Fruit fly (Drosophila melanogaster): ENCODE results near the gene Ada3.

The Ada3 gene

dm6 chrX:18136059-18136458 lies 50.5 kb downstream of the Ada3 start (continued):
- TF ChIP-seq Drgx (GFP tag; IDR thresholded peaks at IDR 0.05), result peak; percentile 64
- peak; percentile 2 for TF ChIP-seq ind (GFP tag; optimal IDR thresholded peaks at IDR 0.05)
- peak; percentile 15 for TF ChIP-seq Oli (tag; optimal IDR thresholded peaks at IDR 0.05)
- TF ChIP-seq CG14441 (GFP tag; IDR thresholded peaks at IDR 0.05), result peak; percentile 37; the same call in 1 of the 2 replicates
- TF ChIP-seq zf30C (GFP tag; optimal IDR thresholded peaks at IDR 0.05), result no peak
- no peak for TF ChIP-seq ftz-f1 (GFP tag; optimal IDR thresholded peaks at IDR 0.05)
- TF ChIP-seq CG9609 (GFP tag; optimal IDR thresholded peaks at IDR 0.05), result peak; percentile 11
- peak; percentile 26 for TF ChIP-seq Sox102F (GFP tag; optimal IDR thresholded peaks at IDR 0.05)
- TF ChIP-seq vvl (GFP tag; IDR thresholded peaks at IDR 0.05), result no peak
- no peak for TF ChIP-seq usp (GFP tag; optimal IDR thresholded peaks at IDR 0.05)
- 0 out of 2 replicates have a peak, but pooled peaks have one; percentile 31 for TF ChIP-seq sisA (GFP tag; IDR thresholded peaks at IDR 0.05)
- TF ChIP-seq CG32767 (GFP tag; IDR thresholded peaks at IDR 0.05), result 0 out of 2 replicates have a peak, but pooled peaks have one; percentile 21
- TF ChIP-seq Myb (GFP tag; optimal IDR thresholded peaks at IDR 0.05), result peak; percentile 7
- no peak for TF ChIP-seq vfl (GFP tag; optimal IDR thresholded peaks at IDR 0.05)
- TF ChIP-seq wek (GFP tag; optimal IDR thresholded peaks at IDR 0.05), result no peak
- peak; percentile 74 for TF ChIP-seq grau (tag; optimal IDR thresholded peaks at IDR 0.05)
- TF ChIP-seq ken (GFP tag; IDR thresholded peaks at IDR 0.05), result 0 out of 3 replicates have a peak, but pooled peaks have one; percentile 29
- peak; percentile 21; the same call in 1 of the 2 replicates for TF ChIP-seq lmd (GFP tag; IDR thresholded peaks at IDR 0.05)
- no peak for TF ChIP-seq stc (GFP tag; IDR thresholded peaks at IDR 0.05)
- TF ChIP-seq CG17359 (tag; optimal IDR thresholded peaks at IDR 0.05), result peak; percentile 24
- no peak for TF ChIP-seq Lim3 (GFP tag; IDR thresholded peaks at IDR 0.05)
- 0 out of 3 replicates have a peak, but pooled peaks have one; percentile 19 for TF ChIP-seq CG7357 (GFP tag; IDR thresholded peaks at IDR 0.05)
- TF ChIP-seq Ptx1 (GFP tag; IDR thresholded peaks at IDR 0.05), result peak; percentile 36; the same call in 1 of the 2 replicates
- no peak for TF ChIP-seq prd (optimal IDR thresholded peaks at IDR 0.05)
- peak; percentile 34; the same call in 1 of the 3 replicates for TF ChIP-seq prd (GFP tag; IDR thresholded peaks at IDR 0.05)
- TF ChIP-seq row (GFP tag; IDR thresholded peaks at IDR 0.05), result peak; percentile 44; the same call in 2 of the 3 replicates
- TF ChIP-seq ci (GFP tag; IDR thresholded peaks at IDR 0.05), result 0 out of 3 replicates have a peak, but pooled peaks have one; percentile 46
- TF ChIP-seq H2.0 (GFP tag; IDR thresholded peaks at IDR 0.05), result no peak
- TF ChIP-seq CG11560 (tag; IDR thresholded peaks at IDR 0.05), result peak; percentile 30; the same call in 1 of the 3 replicates
- TF ChIP-seq CG1603 (tag; optimal IDR thresholded peaks at IDR 0.05), result peak; percentile 39
- peak; percentile 69 for TF ChIP-seq Med (GFP tag)
- TF ChIP-seq sens (GFP tag), result peak; percentile 37
- no peak for TF ChIP-seq Hmr (GFP tag; optimal IDR thresholded peaks at IDR 0.05)
- TF ChIP-seq CG8089 (GFP tag; optimal IDR thresholded peaks at IDR 0.05), result no peak
- TF ChIP-seq Atf-2 (GFP tag; optimal IDR thresholded peaks at IDR 0.05), result no peak
- TF ChIP-seq Awh (GFP tag; IDR thresholded peaks at IDR 0.05), result no peak
- 0 out of 2 replicates have a peak, but pooled peaks have one; percentile 13 for TF ChIP-seq esg (GFP tag; conservative IDR thresholded peaks at IDR 0.05)

dm6 chrX:18136910-18137849 lies 51.6 kb downstream of the Ada3 start, which contains the start of gene ari-1:
Gene ari-1 (minus strand): TSS chrX:18137784.
- no peak for TF ChIP-seq shn (GFP tag; optimal IDR thresholded peaks at IDR 0.05)
- TF ChIP-seq Nf-YC (tag; optimal IDR thresholded peaks at IDR 0.05), result peak; percentile 12
- no peak for TF ChIP-seq CG8290 (GFP tag; optimal IDR thresholded peaks at IDR 0.05)
- peak in 1 of 2 experiments; percentile 52 for TF ChIP-seq CG8290 (tag; optimal IDR thresholded peaks at IDR 0.05)
- peak; percentile 44 for TF ChIP-seq stwl (tag; optimal IDR thresholded peaks at IDR 0.05)
- TF ChIP-seq CG8089 (GFP tag; optimal IDR thresholded peaks at IDR 0.05), result no peak
- TF ChIP-seq CG10267 (tag; optimal IDR thresholded peaks at IDR 0.05), result peak; percentile 40
- TF ChIP-seq CG4404 (GFP tag; IDR thresholded peaks at IDR 0.05), result no peak
- peak; percentile 31 for TF ChIP-seq CG12659 (GFP tag; optimal IDR thresholded peaks at IDR 0.05)
- no peak for TF ChIP-seq eve (GFP tag; optimal IDR thresholded peaks at IDR 0.05)
- TF ChIP-seq CG14965 (GFP tag; optimal IDR thresholded peaks at IDR 0.05; ENCODE audit: borderline replicate concordance), result no peak
- peak; percentile 66 for TF ChIP-seq sens (GFP tag)
- TF ChIP-seq CG10321 (GFP tag; IDR thresholded peaks at IDR 0.05), result no peak
- TF ChIP-seq CG4617 (GFP tag; optimal IDR thresholded peaks at IDR 0.05; ENCODE audit: borderline replicate concordance), result peak; percentile 50
- TF ChIP-seq pho (GFP tag; optimal IDR thresholded peaks at IDR 0.05), result no peak
- no peak for TF ChIP-seq Abd-B (GFP tag; optimal IDR thresholded peaks at IDR 0.05)

Measured in whole organism, embryonic.